Worm (Caenorhabditis elegans): ENCODE measurements around the gene clec-203.
A peak's percentile ranks its signal among the peaks of the same experiment; 100 is the strongest.

The clec-203 gene

ce11 chrV:1053385-1053784, 34.7 kb upstream of the clec-203 start:
- TF ChIP-seq dsc-1 (tag; optimal IDR thresholded peaks at IDR 0.05) (no peak), nhr-90 (tag; optimal IDR thresholded peaks at IDR 0.05; ENCODE audit: poor library complexity) (no peak), lin-13 (GFP tag; optimal IDR thresholded peaks at IDR 0.05) (no peak), nhr-47 (tag; optimal IDR thresholded peaks at IDR 0.05) (no peak), ceh-63 (GFP tag; optimal IDR thresholded peaks at IDR 0.05) (no peak), fkh-10 (GFP tag; optimal IDR thresholded peaks at IDR 0.05) (no peak), fkh-8 (tag; optimal IDR thresholded peaks at IDR 0.05) (no peak), nhr-11 (tag; optimal IDR thresholded peaks at IDR 0.05) (no peak), nhr-28 (tag; optimal IDR thresholded peaks at IDR 0.05) (no peak), snu-23 (GFP tag; optimal IDR thresholded peaks at IDR 0.05) (no peak), ceh-90 (tag; optimal IDR thresholded peaks at IDR 0.05) (no peak), ceh-88 (GFP tag; IDR thresholded peaks at IDR 0.05) (no peak), lsy-2 (tag; optimal IDR thresholded peaks at IDR 0.05) (no peak), sox-4 (tag; optimal IDR thresholded peaks at IDR 0.05) (no peak), mef-2 (tag; optimal IDR thresholded peaks at IDR 0.05) (no peak), lin-39 (tag; optimal IDR thresholded peaks at IDR 0.05) (no peak), ets-5 (GFP tag; IDR thresholded peaks at IDR 0.05) (no peak), dpl-1 (GFP tag; optimal IDR thresholded peaks at IDR 0.05) (no peak)

ce11 chrV:1060219-1060863, 27.7 kb upstream of the clec-203 start:
- TF ChIP-seq vab-15 (tag; optimal IDR thresholded peaks at IDR 0.05): no peak
- TF ChIP-seq snpc-4 (tag; optimal IDR thresholded peaks at IDR 0.05): no peak
- peak; percentile 51 for TF ChIP-seq nhr-20 (tag; optimal IDR thresholded peaks at IDR 0.05)
- TF ChIP-seq lin-35 (GFP tag; optimal IDR thresholded peaks at IDR 0.05): peak in 1 of 2 experiments; percentile 38
- no peak for TF ChIP-seq ceh-88 (GFP tag; IDR thresholded peaks at IDR 0.05)
- no peak for TF ChIP-seq ama-1 (optimal IDR thresholded peaks at IDR 0.05)
- TF ChIP-seq pax-3 (tag; optimal IDR thresholded peaks at IDR 0.05): no peak
- peak; percentile 47 for TF ChIP-seq rnt-1 (tag; optimal IDR thresholded peaks at IDR 0.05)
- no peak for TF ChIP-seq pag-3 (tag; optimal IDR thresholded peaks at IDR 0.05; ENCODE audit: borderline replicate concordance, insufficient read depth)
- peak; percentile 90 for TF ChIP-seq elt-2 (tag; optimal IDR thresholded peaks at IDR 0.05)
- no peak for TF ChIP-seq aly-2 (tag; optimal IDR thresholded peaks at IDR 0.05)
- TF ChIP-seq ztf-11 (tag; optimal IDR thresholded peaks at IDR 0.05): no peak
- TF ChIP-seq lin-14 (GFP tag; optimal IDR thresholded peaks at IDR 0.05): no peak
- TF ChIP-seq isw-1 (GFP tag; IDR thresholded peaks at IDR 0.05): no peak
- peak in 1 of 2 experiments; percentile 33 for TF ChIP-seq lsy-2 (tag; optimal IDR thresholded peaks at IDR 0.05)
- TF ChIP-seq nhr-47 (tag; optimal IDR thresholded peaks at IDR 0.05): no peak
- peak; percentile 65 for TF ChIP-seq nhr-71 (tag; optimal IDR thresholded peaks at IDR 0.05)
- TF ChIP-seq nhr-11 (tag; optimal IDR thresholded peaks at IDR 0.05): no peak
- no peak for TF ChIP-seq mab-9 (GFP tag; IDR thresholded peaks at IDR 0.05)
- peak; percentile 70 for TF ChIP-seq ceh-90 (tag; optimal IDR thresholded peaks at IDR 0.05)
- TF ChIP-seq fos-1 (tag; optimal IDR thresholded peaks at IDR 0.05): no peak
- no peak for TF ChIP-seq nhr-85 (tag)
- no peak for TF ChIP-seq egl-13 (tag; optimal IDR thresholded peaks at IDR 0.05)
- peak in 3 of 6 experiments; percentile 37 to 95 (median 53) for TF ChIP-seq elt-3 (tag; optimal IDR thresholded peaks at IDR 0.05)
- TF ChIP-seq ceh-63 (GFP tag; optimal IDR thresholded peaks at IDR 0.05): no peak
- no peak for TF ChIP-seq sox-4 (tag; optimal IDR thresholded peaks at IDR 0.05)
- TF ChIP-seq nhr-90 (tag; optimal IDR thresholded peaks at IDR 0.05; ENCODE audit: poor library complexity): peak; percentile 49
- TF ChIP-seq nhr-84 (tag; optimal IDR thresholded peaks at IDR 0.05): no peak
- peak in 1 of 2 experiments; percentile 15 for TF ChIP-seq efl-1 (optimal IDR thresholded peaks at IDR 0.05)
- peak in 1 of 2 experiments; percentile 89 for TF ChIP-seq efl-1 (GFP tag; optimal IDR thresholded peaks at IDR 0.05 in 1 of 2)
- TF ChIP-seq unc-130 (tag; optimal IDR thresholded peaks at IDR 0.05): no peak
- no peak for TF ChIP-seq ces-1 (GFP tag; optimal IDR thresholded peaks at IDR 0.05)
- TF ChIP-seq alr-1 (tag; optimal IDR thresholded peaks at IDR 0.05; ENCODE audit: borderline replicate concordance): no peak
- no peak for TF ChIP-seq zag-1 (tag; optimal IDR thresholded peaks at IDR 0.05)
- TF ChIP-seq tbx-2 (tag; optimal IDR thresholded peaks at IDR 0.05): peak; percentile 18
- TF ChIP-seq ceh-82 (tag; optimal IDR thresholded peaks at IDR 0.05): no peak
- TF ChIP-seq lin-13 (GFP tag; optimal IDR thresholded peaks at IDR 0.05): no peak
- TF ChIP-seq unc-62 (GFP tag; optimal IDR thresholded peaks at IDR 0.05): no peak
- no peak for TF ChIP-seq nhr-77 (tag; optimal IDR thresholded peaks at IDR 0.05)
- TF ChIP-seq swsn-7 (tag; optimal IDR thresholded peaks at IDR 0.05): no peak
- TF ChIP-seq nhr-76 (tag; optimal IDR thresholded peaks at IDR 0.05): no peak
- TF ChIP-seq fkh-10 (GFP tag; optimal IDR thresholded peaks at IDR 0.05): no peak
